Worm (Caenorhabditis elegans) whole organism, late embryonic: ENCODE data around the gene D2023.4.

Experiments
- ama-1 ChIP-seq: fragments of 150-350 bp; optimal IDR thresholded peaks from 2 replicates; lab custom pipeline; 2014
- ceh-30 ChIP-seq: fragments of 150-350 bp; optimal IDR thresholded peaks from 2 replicates; lab custom pipeline; 2014; ENCODE audit warnings: missing biosample characterization, missing genetic modification characterization
- ceh-45 ChIP-seq: fragments of 200-800 bp; sonication (Bioruptor generic); IDR thresholded peaks from 2 replicates; pipeline ENCODE4 v1.3.6; 2022; ENCODE audit warnings: missing genetic modification reagents, missing genetic modification characterization, missing compliant biosample characterization
- elt-2 ChIP-seq: sonication (generic microtip); optimal IDR thresholded peaks from 2 replicates; lab custom pipeline; 2016; ENCODE audit warnings: missing genetic modification reagents, missing genetic modification characterization, missing compliant biosample characterization
- hlh-30 ChIP-seq: sonication (generic microtip); optimal IDR thresholded peaks from 2 replicates; lab custom pipeline; 2017; ENCODE audit warnings: antibody characterized with exemption, missing genetic modification characterization, missing compliant biosample characterization; ENCODE audit not compliant: insufficient read depth
- nhr-11 ChIP-seq: fragments of 150-350 bp; optimal IDR thresholded peaks from 2 replicates; lab custom pipeline; 2014; ENCODE audit warnings: missing biosample characterization, missing genetic modification characterization
- pha-4 ChIP-seq: fragments of 150-350 bp; optimal IDR thresholded peaks from 2 replicates; lab custom pipeline; 2018; ENCODE audit warnings: missing biosample characterization, missing genetic modification reagents, missing genetic modification characterization
- sox-2 ChIP-seq: fragments of 200-800 bp; sonication (Bioruptor generic); IDR thresholded peaks from 2 replicates; pipeline ENCODE4 v1.3.6; 2022; ENCODE audit warnings: missing genetic modification reagents, missing genetic modification characterization, missing compliant biosample characterization

- TF ChIP-seq pha-4 (tag; lab: Kevin White, UChicago) (no peak), hlh-30 (tag; lab: Kevin White, UChicago) (no peak), ama-1 (no peak), elt-2 (no peak), ceh-30 (tag; lab: Kevin White, UChicago) (no peak), sox-2 (no peak), ceh-45 (no peak), nhr-11 (tag; lab: Kevin White, UChicago) (no peak)
Observed at ce11 chrV:11844828-11845227, 19.3 kb upstream of the D2023.4 start.
